Worm (Caenorhabditis elegans): Measurements from ENCODE around the gene Y54G2A.38.

The Y54G2A.38 gene

DNA sequence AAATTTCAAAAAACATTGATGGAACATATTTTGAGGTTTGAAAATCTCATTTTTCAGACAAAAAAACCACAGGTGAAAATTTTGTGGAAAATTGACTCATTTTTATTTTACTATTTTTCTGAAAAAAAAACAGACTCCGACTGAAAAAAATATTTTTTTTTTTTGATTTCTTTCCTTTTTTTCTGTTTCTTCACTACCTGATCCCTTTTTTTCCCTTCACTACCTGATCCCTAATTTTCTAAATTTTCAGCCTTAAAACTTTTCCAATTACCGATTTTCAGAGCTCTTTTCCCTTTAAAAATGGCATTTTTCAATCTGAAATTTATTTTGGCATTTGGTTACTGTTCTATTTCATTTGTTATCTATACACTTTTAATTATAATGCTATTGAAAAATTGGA lies 3.1 kb downstream of the Y54G2A.38 start, which contains the start of gene Y54G2A.77:
TSS of gene Y54G2A.77 (plus strand) at position 301 of the 400 bp plus-strand sequence.
- TF ChIP-seq dpff-1 (tag; optimal IDR thresholded peaks at IDR 0.05) (no peak), madf-6 (GFP tag; IDR thresholded peaks at IDR 0.05) (no peak), bed-2 (GFP tag; IDR thresholded peaks at IDR 0.05) (no peak), Y67H2A.10 (GFP tag; conservative IDR thresholded peaks at IDR 0.05) (no peak), nhr-90 (tag; optimal IDR thresholded peaks at IDR 0.05) (no peak), C06A6.2 (GFP tag; conservative IDR thresholded peaks at IDR 0.05) (no peak), ztf-18 (tag; optimal IDR thresholded peaks at IDR 0.05) (no peak), madf-3 (GFP tag; IDR thresholded peaks at IDR 0.05) (no peak), lin-26 (GFP tag; IDR thresholded peaks at IDR 0.05) (no peak), nhr-80 (tag; optimal IDR thresholded peaks at IDR 0.05) (no peak), xnd-1 (tag; optimal IDR thresholded peaks at IDR 0.05) (no peak), T26A5.8 (tag; optimal IDR thresholded peaks at IDR 0.05) (no peak), Y53G8AR.9 (GFP tag; conservative IDR thresholded peaks at IDR 0.05) (no peak), hrde-1 (tag; optimal IDR thresholded peaks at IDR 0.05; ENCODE audit: borderline replicate concordance) (no peak), lin-40 (tag; optimal IDR thresholded peaks at IDR 0.05) (no peak), Y53F4B.3 (GFP tag; IDR thresholded peaks at IDR 0.05) (no peak), sea-2 (GFP tag; IDR thresholded peaks at IDR 0.05) (no peak), rec-8 (tag; optimal IDR thresholded peaks at IDR 0.05) (no peak)

DNA sequence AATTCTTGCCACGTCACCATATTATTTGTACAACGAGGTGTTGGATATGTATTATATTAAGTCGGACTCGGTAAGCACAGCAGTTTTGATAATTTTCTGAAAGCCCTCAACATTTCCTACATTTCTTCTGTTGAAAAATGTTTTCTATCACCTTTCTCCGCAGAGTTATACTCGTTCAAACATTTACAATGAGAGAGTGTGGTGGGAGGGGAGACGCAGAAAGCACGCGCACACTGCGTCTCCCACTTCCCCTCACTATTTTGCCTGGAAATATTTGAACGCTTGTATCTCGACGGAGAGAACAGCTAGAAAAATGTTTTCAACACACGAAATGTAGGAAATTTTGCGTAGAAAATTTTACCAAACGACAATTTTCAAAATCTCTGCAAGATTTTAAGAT lies 4.9 kb downstream of the Y54G2A.38 start:
- TF ChIP-seq ceh-27 (GFP tag; optimal IDR thresholded peaks at IDR 0.05) (no peak), hsf-1 (GFP tag; IDR thresholded peaks at IDR 0.05) (no peak), lir-1 (GFP tag; conservative IDR thresholded peaks at IDR 0.05) (no peak), F57C9.4 (tag; optimal IDR thresholded peaks at IDR 0.05) (no peak), ekl-4 (GFP tag; IDR thresholded peaks at IDR 0.05) (no peak), repo-1 (tag; optimal IDR thresholded peaks at IDR 0.05) (no peak), sdz-38 (tag; optimal IDR thresholded peaks at IDR 0.05) (no peak), zim-3 (tag; optimal IDR thresholded peaks at IDR 0.05) (no peak), pha-4 (tag; optimal IDR thresholded peaks at IDR 0.05) (no peak), lin-35 (GFP tag; optimal IDR thresholded peaks at IDR 0.05) (no peak), snpc-1.1 (tag; optimal IDR thresholded peaks at IDR 0.05; ENCODE audit: insufficient read depth) (no peak), F37B4.10 (GFP tag; IDR thresholded peaks at IDR 0.05) (0 out of 2 replicates have a peak, but pooled peaks have one; percentile 57), ztf-22 (GFP tag; optimal IDR thresholded peaks at IDR 0.05) (no peak), F55B11.4 (tag; optimal IDR thresholded peaks at IDR 0.05; ENCODE audit: borderline replicate concordance, insufficient read depth) (no peak), B0035.1 (tag; optimal IDR thresholded peaks at IDR 0.05) (no peak), tlf-1 (GFP tag; optimal IDR thresholded peaks at IDR 0.05) (no peak), hmg-1.2 (GFP tag; IDR thresholded peaks at IDR 0.05) (peak; percentile 78)

DNA sequence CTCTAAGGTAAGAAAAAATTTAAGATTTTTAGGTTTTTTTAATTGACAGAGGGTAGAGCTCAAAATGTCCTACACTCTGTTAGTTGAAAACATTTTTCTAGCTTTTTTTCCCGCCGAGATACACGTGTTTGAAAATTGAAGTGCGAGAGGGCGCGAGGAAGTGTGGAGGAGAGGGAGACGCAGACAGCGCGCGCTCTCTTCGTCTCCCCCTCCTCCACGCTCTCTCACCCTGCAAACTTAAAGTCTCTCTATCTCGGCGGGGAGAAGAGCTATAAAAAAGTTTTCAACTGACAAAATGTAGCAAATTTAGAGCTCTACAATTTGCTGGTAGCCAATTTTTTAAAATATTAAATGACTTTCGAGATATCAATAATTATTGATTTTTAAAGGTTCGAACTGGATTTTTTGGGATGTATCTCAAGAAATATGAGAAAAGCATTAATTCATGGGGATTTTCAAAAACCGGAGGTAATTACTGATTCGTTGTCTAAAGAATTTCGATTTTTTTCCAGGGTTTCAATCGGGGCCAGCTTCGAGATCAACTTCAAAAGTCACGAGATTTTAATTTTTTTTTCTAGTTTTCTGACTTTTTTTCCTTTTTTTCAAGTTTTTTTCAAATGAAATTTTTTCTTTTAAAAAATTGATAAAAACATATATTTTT lies 5.9 kb downstream of the Y54G2A.38 start:
- no peak for TF ChIP-seq rcor-1 (GFP tag; IDR thresholded peaks at IDR 0.05)
- no peak for TF ChIP-seq F55B11.4 (tag; optimal IDR thresholded peaks at IDR 0.05; ENCODE audit: borderline replicate concordance, insufficient read depth)
- 0 out of 2 replicates have a peak, but pooled peaks have one; percentile 9 for TF ChIP-seq K11D2.4 (GFP tag; IDR thresholded peaks at IDR 0.05)
- TF ChIP-seq B0019.2 (GFP tag; conservative IDR thresholded peaks at IDR 0.05), result 0 out of 2 replicates have a peak, but pooled peaks have one; percentile 16
- TF ChIP-seq hmg-1.2 (GFP tag; IDR thresholded peaks at IDR 0.05), result peak; percentile 90
- no peak for TF ChIP-seq lsy-27 (tag; optimal IDR thresholded peaks at IDR 0.05; ENCODE audit: borderline replicate concordance, insufficient read depth)
- TF ChIP-seq zfh-2 (GFP tag; conservative IDR thresholded peaks at IDR 0.05), result peak; percentile 77
- TF ChIP-seq mes-4 (tag; optimal IDR thresholded peaks at IDR 0.05), result no peak
- peak; percentile 7 for TF ChIP-seq lin-40 (tag; optimal IDR thresholded peaks at IDR 0.05)
- TF ChIP-seq ztf-26 (tag; optimal IDR thresholded peaks at IDR 0.05), result peak; percentile 74
- TF ChIP-seq hmg-20 (GFP tag; IDR thresholded peaks at IDR 0.05), result 0 out of 2 replicates have a peak, but pooled peaks have one; percentile 49
- TF ChIP-seq D2030.7 (GFP tag; IDR thresholded peaks at IDR 0.05), result no peak
- no peak for TF ChIP-seq lin-35 (GFP tag; optimal IDR thresholded peaks at IDR 0.05)
- TF ChIP-seq mcd-1 (GFP tag; IDR thresholded peaks at IDR 0.05), result peak; percentile 27; the same call in 1 of the 2 replicates
- no peak for TF ChIP-seq nhr-120 (GFP tag; IDR thresholded peaks at IDR 0.05)
